Fruit fly (Drosophila melanogaster): ENCODE measurements around the gene CG34015.

Gene CG34015

DNA sequence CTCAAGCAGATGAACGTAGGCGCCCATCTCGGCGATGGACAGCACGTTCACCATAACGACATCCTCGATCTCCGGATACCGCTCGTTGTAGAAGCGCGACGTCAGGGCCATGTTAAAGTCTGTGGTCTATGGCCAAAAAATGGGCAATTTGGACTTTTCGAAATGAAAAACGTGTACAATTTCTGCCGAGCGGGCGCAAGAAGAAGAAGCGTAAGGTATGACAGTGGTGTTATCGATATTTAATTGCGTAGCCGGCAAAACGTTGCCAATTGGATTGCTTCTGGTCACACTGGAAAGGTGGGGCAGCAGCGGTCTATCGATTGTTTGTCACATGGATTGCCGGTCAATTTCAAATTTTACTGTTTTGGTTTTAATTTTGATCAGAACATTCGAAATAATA is 1.3 kb downstream of the CG34015 start, which contains the start of gene eIF2alpha (continued):
- TF ChIP-seq Ets97D (GFP tag; optimal IDR thresholded peaks at IDR 0.05) (peak; percentile 60), vnd (GFP tag; IDR thresholded peaks at IDR 0.05; ENCODE audit: partially characterized antibody) (peak; percentile 72; the same call in 2 of the 3 replicates), CG34422 (GFP tag; IDR thresholded peaks at IDR 0.05) (peak; percentile 35; the same call in 1 of the 3 replicates), Med (GFP tag) (peak; percentile 63), CG34376 (GFP tag; optimal IDR thresholded peaks at IDR 0.05) (no peak), Max (GFP tag; optimal IDR thresholded peaks at IDR 0.05) (peak; percentile 61), CG6791 (GFP tag; IDR thresholded peaks at IDR 0.05; ENCODE audit: partially characterized antibody) (peak; percentile 81), nerfin-2 (GFP tag; IDR thresholded peaks at IDR 0.05; ENCODE audit: partially characterized antibody) (peak; percentile 61; the same call in 1 of the 2 replicates), Dll (GFP tag; IDR thresholded peaks at IDR 0.05; ENCODE audit: partially characterized antibody) (peak; percentile 72), bbx (GFP tag; IDR thresholded peaks at IDR 0.05; ENCODE audit: partially characterized antibody) (peak; percentile 86), Lpt (GFP tag; optimal IDR thresholded peaks at IDR 0.05) (no peak), ind (GFP tag; optimal IDR thresholded peaks at IDR 0.05) (no peak), unc-4 (GFP tag; IDR thresholded peaks at IDR 0.05; ENCODE audit: partially characterized antibody) (peak; percentile 83), row (GFP tag; IDR thresholded peaks at IDR 0.05) (peak; percentile 15; the same call in 1 of the 3 replicates), NfI (GFP tag; optimal IDR thresholded peaks at IDR 0.05) (no peak), HLH4C (GFP tag; IDR thresholded peaks at IDR 0.05; ENCODE audit: partially characterized antibody) (peak; percentile 80), MESR4 (GFP tag; optimal IDR thresholded peaks at IDR 0.05) (peak; percentile 88), CG2120 (GFP tag; optimal IDR thresholded peaks at IDR 0.05) (peak; percentile 8), ase (GFP tag; IDR thresholded peaks at IDR 0.05) (no peak), Gsc (GFP tag; IDR thresholded peaks at IDR 0.05) (no peak), CG2116 (GFP tag; optimal IDR thresholded peaks at IDR 0.05) (peak; percentile 94), CG13624 (GFP tag; optimal IDR thresholded peaks at IDR 0.05) (peak; percentile 10), Dref (GFP tag; IDR thresholded peaks at IDR 0.05) (peak; percentile 95), p53 (GFP tag; optimal IDR thresholded peaks at IDR 0.05) (peak; percentile 6), tna (GFP tag; IDR thresholded peaks at IDR 0.05; ENCODE audit: partially characterized antibody) (peak; percentile 65), Dp (GFP tag; optimal IDR thresholded peaks at IDR 0.05) (peak; percentile 85), chinmo (GFP tag; IDR thresholded peaks at IDR 0.05; ENCODE audit: partially characterized antibody) (peak; percentile 76; the same call in 2 of the 4 replicates), CG17829 (tag; optimal IDR thresholded peaks at IDR 0.05) (peak; percentile 41), E2f2 (GFP tag; IDR thresholded peaks at IDR 0.05) (peak; percentile 90), crol (GFP tag; IDR thresholded peaks at IDR 0.05) (no peak), lbe (GFP tag; optimal IDR thresholded peaks at IDR 0.05) (no peak), CG17186 (GFP tag; optimal IDR thresholded peaks at IDR 0.05) (peak; percentile 57), Sin3A (optimal IDR thresholded peaks at IDR 0.05) (peak; percentile 52), ftz-f1 (GFP tag; optimal IDR thresholded peaks at IDR 0.05) (peak; percentile 69), Scr (GFP tag; IDR thresholded peaks at IDR 0.05; ENCODE audit: partially characterized antibody) (peak; percentile 72), CG10267 (tag; optimal IDR thresholded peaks at IDR 0.05) (peak; percentile 11), CG8290 (GFP tag; optimal IDR thresholded peaks at IDR 0.05) (no peak), CG8290 (tag; optimal IDR thresholded peaks at IDR 0.05) (peak in 1 of 2 experiments; percentile 71), CG17385 (GFP tag; optimal IDR thresholded peaks at IDR 0.05) (peak; percentile 94), Jarid2 (GFP tag; optimal IDR thresholded peaks at IDR 0.05) (no peak), knrl (GFP tag; IDR thresholded peaks at IDR 0.05; ENCODE audit: partially characterized antibody) (peak; percentile 73), CG9797 (GFP tag; optimal IDR thresholded peaks at IDR 0.05) (peak; percentile 85), CG6813 (GFP tag; optimal IDR thresholded peaks at IDR 0.05) (no peak), inv (GFP tag; IDR thresholded peaks at IDR 0.05; ENCODE audit: partially characterized antibody) (peak; percentile 65), gfzf (GFP tag; optimal IDR thresholded peaks at IDR 0.05) (peak; percentile 80), ato (GFP tag; IDR thresholded peaks at IDR 0.05; ENCODE audit: partially characterized antibody) (peak; percentile 59; the same call in 1 of the 2 replicates), CG34224 (GFP tag; IDR thresholded peaks at IDR 0.05; ENCODE audit: partially characterized antibody) (peak; percentile 70), hb (GFP tag; IDR thresholded peaks at IDR 0.05; ENCODE audit: partially characterized antibody) (peak; percentile 65), lilli (GFP tag; optimal IDR thresholded peaks at IDR 0.05) (no peak)
